Fruit fly (Drosophila melanogaster) whole organism, embryonic: Measurements from ENCODE around the gene CG13252.

Experiments
- ATbp ChIP-seq: fragments of 200-800 bp; sonication (Bioruptor generic); optimal IDR thresholded peaks from 2 replicates; lab custom pipeline; 2017; ENCODE audit warnings: missing biosample characterization, mild to moderate bottlenecking, missing genetic modification characterization, missing genetic modification reagents
- Abd-B ChIP-seq: fragments of 200-800 bp; sonication (Bioruptor generic); optimal IDR thresholded peaks from 2 replicates; lab custom pipeline; 2018; ENCODE audit warnings: missing biosample characterization, mild to moderate bottlenecking, missing genetic modification characterization, moderate library complexity
- Aef1 ChIP-seq: fragments of 200-800 bp; sonication (Bioruptor generic); IDR thresholded peaks from 3 replicates; pipeline ENCODE4 v1.3.6; 2022; ENCODE audit warnings: missing biosample characterization, missing genetic modification characterization
- B-H1 ChIP-seq: fragments of 200-800 bp; sonication (Bioruptor generic); IDR thresholded peaks from 3 replicates; pipeline ENCODE4 v1.3.6; 2022; ENCODE audit warnings: missing biosample characterization, missing genetic modification characterization
- BEAF-32 ChIP-seq: fragments of 200-800 bp; sonication (Bioruptor generic); optimal IDR thresholded peaks from 3 replicates; lab custom pipeline; 2017; ENCODE audit warnings: missing biosample characterization, missing genetic modification characterization, mild to moderate bottlenecking, moderate library complexity, missing genetic modification reagents
- CG10366 ChIP-seq: fragments of 200-800 bp; sonication (Bioruptor generic); IDR thresholded peaks from 2 replicates; pipeline ENCODE4 v1.3.6; 2022; ENCODE audit warnings: missing biosample characterization, missing genetic modification characterization
- CG10462 ChIP-seq: fragments of 200-800 bp; sonication (Bioruptor generic); optimal IDR thresholded peaks from 2 replicates; lab custom pipeline; 2016; ENCODE audit warnings: missing biosample characterization, missing genetic modification characterization
- CG14014 ChIP-seq: fragments of 200-800 bp; sonication (Bioruptor generic); IDR thresholded peaks from 2 replicates; pipeline ENCODE4 v1.3.6; 2022; ENCODE audit warnings: missing biosample characterization, missing genetic modification characterization
- CG14860 ChIP-seq: fragments of 200-800 bp; sonication (Bioruptor generic); IDR thresholded peaks from 3 replicates; pipeline ENCODE4 v1.3.6; 2022; ENCODE audit warnings: missing biosample characterization, missing genetic modification characterization; ENCODE audit not compliant: partially characterized antibody
- CG15011 ChIP-seq: fragments of 200-800 bp; sonication (Bioruptor generic); optimal IDR thresholded peaks from 3 replicates; lab custom pipeline; 2018; ENCODE audit warnings: missing biosample characterization, mild to moderate bottlenecking, missing genetic modification characterization
- CG15269 ChIP-seq: fragments of 200-800 bp; sonication (Bioruptor generic); optimal IDR thresholded peaks from 2 replicates; lab custom pipeline; 2018; ENCODE audit warnings: missing biosample characterization, mild to moderate bottlenecking, missing genetic modification characterization, moderate library complexity
- CG15514 ChIP-seq: fragments of 200-800 bp; sonication (Bioruptor generic); optimal IDR thresholded peaks from 3 replicates; lab custom pipeline; 2017; ENCODE audit warnings: missing biosample characterization, missing genetic modification characterization, mild to moderate bottlenecking, moderate library complexity, missing genetic modification reagents
- CG16813 ChIP-seq: fragments of 200-800 bp; sonication (Bioruptor generic); IDR thresholded peaks from 3 replicates; pipeline ENCODE4 v1.3.6; 2022; ENCODE audit warnings: missing biosample characterization, missing genetic modification characterization; ENCODE audit not compliant: partially characterized antibody
- CG17359 ChIP-seq: fragments of 200-800 bp; sonication (Bioruptor generic); optimal IDR thresholded peaks from 3 replicates; lab custom pipeline; 2018; ENCODE audit warnings: missing biosample characterization, mild to moderate bottlenecking, missing genetic modification characterization, moderate library complexity
- CG17912 ChIP-seq: fragments of 200-800 bp; sonication (Bioruptor generic); optimal IDR thresholded peaks from 2 replicates; lab custom pipeline; 2018; ENCODE audit warnings: missing biosample characterization, mild to moderate bottlenecking, missing genetic modification characterization
- CG30020 ChIP-seq: fragments of 200-800 bp; optimal IDR thresholded peaks from 2 replicates; lab custom pipeline; 2019; ENCODE audit warnings: missing biosample characterization, mild to moderate bottlenecking, missing genetic modification characterization, moderate library complexity
- CG33557 ChIP-seq: fragments of 200-800 bp; sonication (Bioruptor generic); optimal IDR thresholded peaks from 2 replicates; lab custom pipeline; 2019; ENCODE audit warnings: missing biosample characterization, mild to moderate bottlenecking, missing genetic modification characterization, moderate library complexity
- CG6175 ChIP-seq: fragments of 200-800 bp; sonication (Bioruptor generic); IDR thresholded peaks from 3 replicates; pipeline ENCODE4 v1.3.6; 2022; ENCODE audit warnings: missing biosample characterization, missing genetic modification characterization
- CG6254 ChIP-seq: fragments of 200-800 bp; sonication (Bioruptor generic); optimal IDR thresholded peaks from 3 replicates; lab custom pipeline; 2017; ENCODE audit warnings: mild to moderate bottlenecking, missing biosample characterization, missing genetic modification reagents, missing genetic modification characterization
- CG7556 ChIP-seq: fragments of 200-800 bp; sonication (Bioruptor generic); optimal IDR thresholded peaks from 2 replicates; lab custom pipeline; 2017; ENCODE audit warnings: missing biosample characterization, mild to moderate bottlenecking, missing genetic modification characterization
- CG8290 ChIP-seq, 3 experiments: fragments of 200-800 bp; sonication (Bioruptor generic); optimal IDR thresholded peaks; 2 replicates each; lab custom pipeline; 2016 to 2019; ENCODE audit warnings: missing biosample characterization in 3 of 3, missing genetic modification characterization in 3 of 3, mild to moderate bottlenecking in 2 of 3, moderate library complexity in 1 of 3
- CG9609 ChIP-seq: fragments of 200-800 bp; sonication (Bioruptor generic); optimal IDR thresholded peaks from 3 replicates; lab custom pipeline; 2016; ENCODE audit warnings: missing biosample characterization, missing genetic modification characterization
- Camta ChIP-seq: fragments of 200-800 bp; sonication (Bioruptor generic); optimal IDR thresholded peaks from 2 replicates; lab custom pipeline; 2016; ENCODE audit warnings: missing biosample characterization, missing genetic modification characterization
- E2f2 ChIP-seq: fragments of 200-800 bp; sonication (Bioruptor generic); IDR thresholded peaks from 2 replicates; pipeline ENCODE4 v1.3.6; 2022; ENCODE audit warnings: missing biosample characterization, missing genetic modification characterization
- Fer1 ChIP-seq: fragments of 200-800 bp; sonication (Bioruptor generic); optimal IDR thresholded peaks from 2 replicates; lab custom pipeline; 2017; ENCODE audit warnings: missing biosample characterization, mild to moderate bottlenecking, missing genetic modification characterization
- Hr78 ChIP-seq, 2 experiments: fragments of 200-800 bp in 1 of 2; fragments of >200 bp in 1 of 2; sonication (Bioruptor generic) in 1 of 2; optimal IDR thresholded peaks; 2 replicates each; lab custom pipeline; 2017 to 2019; ENCODE audit warnings: missing biosample characterization in 2 of 2, missing genetic modification characterization in 2 of 2, mild to moderate bottlenecking in 1 of 2, moderate library complexity in 1 of 2
- Neu2 ChIP-seq: fragments of 200-800 bp; sonication (Bioruptor generic); optimal IDR thresholded peaks from 3 replicates; lab custom pipeline; 2016; ENCODE audit warnings: missing biosample characterization, missing genetic modification characterization, borderline replicate concordance
- Optix ChIP-seq: fragments of 200-800 bp; sonication (Bioruptor generic); IDR thresholded peaks from 3 replicates; pipeline ENCODE4 v1.3.6; 2022; ENCODE audit warnings: missing biosample characterization, missing genetic modification characterization
- PHDP ChIP-seq: fragments of 200-800 bp; sonication (Bioruptor generic); optimal IDR thresholded peaks from 3 replicates; lab custom pipeline; 2018; ENCODE audit warnings: missing biosample characterization, mild to moderate bottlenecking, missing genetic modification characterization, moderate library complexity
- Rfx ChIP-seq: fragments of 200-800 bp; sonication (Bioruptor generic); IDR thresholded peaks from 2 replicates; pipeline ENCODE4 v1.3.6; 2022; ENCODE audit warnings: missing biosample characterization, missing genetic modification characterization
- Side ChIP-seq: fragments of 200-800 bp; sonication (Bioruptor generic); optimal IDR thresholded peaks from 2 replicates; lab custom pipeline; 2016; ENCODE audit warnings: missing biosample characterization, missing genetic modification characterization
- ac ChIP-seq: fragments of 200-800 bp; sonication (Bioruptor generic); optimal IDR thresholded peaks from 3 replicates; lab custom pipeline; 2017; ENCODE audit warnings: missing biosample characterization, mild to moderate bottlenecking, missing genetic modification characterization
- bsh ChIP-seq, 2 experiments: fragments of 200-800 bp; sonication (Bioruptor generic); optimal IDR thresholded peaks; 2 replicates each; lab custom pipeline; 2017 to 2018; ENCODE audit warnings: mild to moderate bottlenecking in 2 of 2, missing biosample characterization in 2 of 2, missing genetic modification characterization in 2 of 2, moderate library complexity in 1 of 2
- cato ChIP-seq: fragments of 200-800 bp; sonication (Bioruptor generic); optimal IDR thresholded peaks from 2 replicates; lab custom pipeline; 2016; ENCODE audit warnings: missing biosample characterization, missing genetic modification characterization, borderline replicate concordance
- crp ChIP-seq, 2 experiments: fragments of 200-800 bp; sonication (Bioruptor generic); optimal IDR thresholded peaks; 2 replicates in 1 of 2; 3 replicates in 1 of 2; lab custom pipeline; 2017; ENCODE audit warnings: missing biosample characterization in 2 of 2, missing genetic modification characterization in 2 of 2, mild to moderate bottlenecking in 1 of 2, moderate library complexity in 1 of 2
- gce ChIP-seq: fragments of 200-800 bp; sonication (Bioruptor generic); IDR thresholded peaks from 3 replicates; pipeline ENCODE4 v1.3.6; 2022; ENCODE audit warnings: missing biosample characterization, missing genetic modification characterization
- hkb ChIP-seq, 2 experiments: fragments of 200-800 bp in 1 of 2; fragments of >200 bp in 1 of 2; sonication (Bioruptor generic) in 1 of 2; IDR thresholded peaks in 1 of 2; optimal IDR thresholded peaks in 1 of 2; 2 replicates each; pipeline versions ENCODE4 v1.3.6 to Lab custom; 2017 to 2022; ENCODE audit warnings: missing biosample characterization in 1 of 2, missing genetic modification characterization in 1 of 2
- hth ChIP-seq: fragments of >200 bp; optimal IDR thresholded peaks from 2 replicates; lab custom pipeline; 2017; ENCODE audit warnings: inconsistent platforms
- otp ChIP-seq: fragments of 200-800 bp; sonication (Bioruptor generic); IDR thresholded peaks from 3 replicates; pipeline ENCODE4, ENCODE4 v1.3.6; 2022; ENCODE audit warnings: missing biosample characterization, missing genetic modification characterization
- p53 ChIP-seq: fragments of 200-800 bp; sonication (Bioruptor generic); optimal IDR thresholded peaks from 2 replicates; lab custom pipeline; 2016; ENCODE audit warnings: missing biosample characterization, missing genetic modification characterization
- pan ChIP-seq, 4 experiments: fragments of >200 bp in 3 of 4; fragments of 200-800 bp in 1 of 4; sonication (Bioruptor generic) in 1 of 4; optimal IDR thresholded peaks in 3 of 4; IDR thresholded peaks in 1 of 4; 2 replicates each; pipeline versions ENCODE4 v1.3.6 to Lab custom; 2017 to 2022; ENCODE audit warnings: missing biosample characterization in 2 of 4, missing genetic modification characterization in 2 of 4, mixed read lengths in 1 of 4
- psq ChIP-seq: fragments of 200-800 bp; sonication (Bioruptor generic); optimal IDR thresholded peaks from 2 replicates; lab custom pipeline; 2017; ENCODE audit warnings: missing biosample characterization, missing genetic modification characterization
- ro ChIP-seq: fragments of 200-800 bp; sonication (Bioruptor generic); IDR thresholded peaks from 2 replicates; pipeline ENCODE4 v1.3.6; 2022; ENCODE audit warnings: missing biosample characterization, missing genetic modification characterization
- row ChIP-seq: fragments of 200-800 bp; sonication (Bioruptor generic); IDR thresholded peaks from 3 replicates; pipeline ENCODE4 v1.3.6; 2022; ENCODE audit warnings: missing biosample characterization, missing genetic modification characterization
- run ChIP-seq: fragments of 200-800 bp; sonication (Bioruptor generic); optimal IDR thresholded peaks from 3 replicates; lab custom pipeline; 2018; ENCODE audit warnings: missing biosample characterization, mild to moderate bottlenecking, missing genetic modification characterization
- zfh1 ChIP-seq: fragments of 200-800 bp; sonication (Bioruptor generic); IDR thresholded peaks from 3 replicates; pipeline ENCODE4 v1.3.6; 2022; ENCODE audit warnings: missing biosample characterization, missing genetic modification characterization

The CG13252 gene

DNA sequence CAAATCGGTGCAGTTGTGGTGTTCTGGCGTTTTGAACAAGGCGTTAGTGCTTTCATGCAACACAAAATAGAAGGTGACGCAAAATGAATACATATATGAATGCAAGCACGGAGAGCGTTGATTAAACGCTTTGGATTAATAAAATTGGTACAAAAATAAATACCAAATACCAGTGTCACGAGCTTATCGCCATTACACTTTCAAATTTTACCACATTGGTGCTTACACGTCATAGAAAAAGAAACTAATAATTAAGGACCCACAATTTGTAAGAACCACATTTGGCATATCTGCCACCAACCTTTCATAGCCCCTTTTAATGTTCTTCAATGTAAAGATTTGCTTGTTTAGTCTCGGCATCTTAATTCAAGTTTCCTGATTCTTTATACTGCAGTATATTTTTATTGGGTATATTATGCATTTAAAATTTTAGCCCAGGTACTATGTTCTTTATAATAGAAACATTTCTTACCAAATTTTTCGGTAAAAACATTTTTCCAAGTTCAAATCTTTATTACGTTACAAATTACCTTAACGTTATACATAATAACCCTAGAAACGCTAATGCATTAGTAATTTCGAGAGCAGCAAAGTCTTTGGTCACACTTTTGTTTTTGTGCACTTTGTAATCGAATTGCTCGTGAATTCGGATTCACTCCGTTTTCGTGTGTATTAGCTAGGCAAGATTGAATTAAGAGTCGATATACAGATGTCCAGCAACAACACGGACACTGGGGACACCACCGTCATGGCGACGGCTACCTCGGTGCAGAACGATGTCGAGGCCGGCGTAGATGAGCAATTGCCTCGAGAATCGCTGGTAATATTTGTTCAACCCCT lies 48.1 kb downstream of the CG13252 start, which contains the start of the genes Pex16 and Pex14 (continued):
- no peak for TF ChIP-seq hkb (optimal IDR thresholded peaks at IDR 0.05; lab: Kevin White, UChicago)
- no peak for TF ChIP-seq hkb (GFP tag; IDR thresholded peaks at IDR 0.05; lab: Robert Waterston, UW)
- TF ChIP-seq CG8290 (GFP tag; optimal IDR thresholded peaks at IDR 0.05; lab: Kevin White, UChicago) = peak; percentile 14
- TF ChIP-seq CG8290 (tag; optimal IDR thresholded peaks at IDR 0.05; lab: Kevin White, UChicago) = peak in 1 of 2 experiments; percentile 85
- TF ChIP-seq gce (GFP tag; lab: Robert Waterston, UW) = peak; percentile 65; the same call in 2 of the 3 replicates
- peak; percentile 25 for TF ChIP-seq CG17912 (GFP tag; lab: Kevin White, UChicago)
- peak; percentile 85 for TF ChIP-seq CG9609 (GFP tag; lab: Kevin White, UChicago)
- peak; percentile 44 for TF ChIP-seq CG30020 (tag; lab: Kevin White, UChicago)
- TF ChIP-seq zfh1 = peak; percentile 74; the same call in 2 of the 3 replicates
- TF ChIP-seq p53 (GFP tag; lab: Kevin White, UChicago) = peak; percentile 71
- TF ChIP-seq Fer1 (GFP tag; lab: Kevin White, UChicago) = peak; percentile 15
- TF ChIP-seq Abd-B (GFP tag; lab: Kevin White, UChicago) = peak; percentile 79
- peak in 1 of 2 experiments; percentile 27 for TF ChIP-seq crp (GFP tag; optimal IDR thresholded peaks at IDR 0.05; lab: Kevin White, UChicago)
- peak; percentile 90 for TF ChIP-seq row (GFP tag; lab: Robert Waterston, UW)
- peak; percentile 5 for TF ChIP-seq CG10462
- TF ChIP-seq CG10366 (GFP tag; lab: Robert Waterston, UW) = peak; percentile 73
- TF ChIP-seq CG15514 (GFP tag; lab: Kevin White, UChicago) = peak; percentile 49
- peak; percentile 37 for TF ChIP-seq BEAF-32 (GFP tag; lab: Kevin White, UChicago)
- TF ChIP-seq PHDP (tag; lab: Kevin White, UChicago) = peak; percentile 46
- TF ChIP-seq Optix (GFP tag; lab: Robert Waterston, UW) = peak; percentile 55; the same call in 1 of the 3 replicates
- peak; percentile 68 for TF ChIP-seq CG15269 (tag; lab: Kevin White, UChicago)
- peak; percentile 60 for TF ChIP-seq CG17359 (tag; lab: Kevin White, UChicago)
- no peak for TF ChIP-seq pan (optimal IDR thresholded peaks at IDR 0.05; lab: Kevin White, UChicago)
- peak in 1 of 2 experiments; percentile 77 for TF ChIP-seq pan (GFP tag; optimal IDR thresholded peaks at IDR 0.05 in 1 of 2, IDR thresholded peaks at IDR 0.05 in 1 of 2)
- peak; percentile 58; the same call in 1 of the 3 replicates for TF ChIP-seq CG6175 (GFP tag; lab: Robert Waterston, UW)
- peak; percentile 41 for TF ChIP-seq E2f2 (GFP tag; lab: Robert Waterston, UW)
- TF ChIP-seq B-H1 (GFP tag; lab: Robert Waterston, UW) = peak; percentile 64; the same call in 2 of the 3 replicates
- TF ChIP-seq CG33557 (GFP tag; lab: Kevin White, UChicago) = peak; percentile 6
- TF ChIP-seq CG14014 (GFP tag; lab: Robert Waterston, UW) = peak; percentile 68
- peak; percentile 85 for TF ChIP-seq Rfx (GFP tag; lab: Robert Waterston, UW)
- no peak for TF ChIP-seq ro (GFP tag; lab: Robert Waterston, UW)
- TF ChIP-seq CG16813 = no peak
- TF ChIP-seq psq (GFP tag; lab: Kevin White, UChicago) = peak; percentile 32
- peak; percentile 59 for TF ChIP-seq cato (GFP tag; lab: Kevin White, UChicago)
- TF ChIP-seq Neu2 (GFP tag; lab: Kevin White, UChicago) = no peak
- no peak for TF ChIP-seq CG14860 (GFP tag; lab: Robert Waterston, UW)
- TF ChIP-seq Side = peak; percentile 68
- peak; percentile 67 for TF ChIP-seq Aef1 (GFP tag; lab: Robert Waterston, UW)
- peak; percentile 72 for TF ChIP-seq Camta (GFP tag; lab: Kevin White, UChicago)
- no peak for TF ChIP-seq ATbp (GFP tag; lab: Kevin White, UChicago)
- TF ChIP-seq CG6254 (GFP tag; lab: Kevin White, UChicago) = no peak
- TF ChIP-seq CG7556 (GFP tag; lab: Kevin White, UChicago) = peak; percentile 51
- TF ChIP-seq CG15011 = no peak
- no peak for TF ChIP-seq run
- TF ChIP-seq hth = no peak
- TF ChIP-seq bsh (GFP tag; optimal IDR thresholded peaks at IDR 0.05; lab: Kevin White, UChicago) = peak in 1 of 2 experiments; percentile 54
- no peak for TF ChIP-seq ac (GFP tag; lab: Kevin White, UChicago)
- TF ChIP-seq otp (GFP tag; lab: Robert Waterston, UW) = no peak
- TF ChIP-seq Hr78 (GFP tag; optimal IDR thresholded peaks at IDR 0.05; lab: Kevin White, UChicago) = no peak
